Fruit fly (Drosophila melanogaster) whole organism, embryonic: ENCODE results near the gene CG6937.

Source experiments
- Ada2b ChIP-seq: fragments of 200-800 bp; sonication (Bioruptor generic); IDR thresholded peaks from 2 replicates; pipeline ENCODE4 v1.3.6; 2022; ENCODE audit warnings: missing biosample characterization, missing genetic modification characterization
- Adf1 ChIP-seq: fragments of 200-800 bp; sonication (Bioruptor generic); IDR thresholded peaks from 2 replicates; pipeline ENCODE4 v1.3.6; 2022; ENCODE audit warnings: missing biosample characterization, missing genetic modification characterization
- BtbVII ChIP-seq: fragments of 200-800 bp; sonication (Bioruptor generic); optimal IDR thresholded peaks from 3 replicates; lab custom pipeline; 2017; ENCODE audit warnings: missing biosample characterization, mild to moderate bottlenecking, missing genetic modification characterization
- CG10267 ChIP-seq: fragments of 200-800 bp; sonication (Bioruptor generic); optimal IDR thresholded peaks from 2 replicates; lab custom pipeline; 2018; ENCODE audit warnings: missing biosample characterization, mild to moderate bottlenecking, missing genetic modification characterization, moderate library complexity
- CG10543 ChIP-seq: fragments of 200-800 bp; sonication (Bioruptor generic); optimal IDR thresholded peaks from 3 replicates; lab custom pipeline; 2017; ENCODE audit warnings: missing biosample characterization, mild to moderate bottlenecking, missing genetic modification characterization, moderate library complexity
- CG11398 ChIP-seq: fragments of 200-800 bp; sonication (Bioruptor generic); optimal IDR thresholded peaks from 2 replicates; lab custom pipeline; 2016; ENCODE audit warnings: missing biosample characterization, missing genetic modification characterization
- CG12071 ChIP-seq: fragments of 200-800 bp; sonication (Bioruptor generic); optimal IDR thresholded peaks from 3 replicates; lab custom pipeline; 2018; ENCODE audit warnings: missing biosample characterization, mild to moderate bottlenecking, missing genetic modification characterization
- CG12769 ChIP-seq: fragments of 200-800 bp; sonication (Bioruptor generic); optimal IDR thresholded peaks from 2 replicates; lab custom pipeline; 2019; ENCODE audit warnings: missing biosample characterization, mild to moderate bottlenecking, missing genetic modification characterization, moderate library complexity
- CG14441 ChIP-seq: fragments of 200-800 bp; sonication (Bioruptor generic); IDR thresholded peaks from 2 replicates; pipeline ENCODE4 v1.3.6; 2022; ENCODE audit warnings: missing biosample characterization, missing genetic modification characterization
- CG15479 ChIP-seq: fragments of 200-800 bp; sonication (Bioruptor generic); optimal IDR thresholded peaks from 3 replicates; lab custom pipeline; 2019; ENCODE audit warnings: missing biosample characterization, mild to moderate bottlenecking, missing genetic modification characterization, moderate library complexity
- CG1602 ChIP-seq: fragments of 200-800 bp; sonication (Bioruptor generic); optimal IDR thresholded peaks from 3 replicates; lab custom pipeline; 2016; ENCODE audit warnings: missing biosample characterization, missing genetic modification characterization
- CG16813 ChIP-seq: fragments of 200-800 bp; sonication (Bioruptor generic); IDR thresholded peaks from 3 replicates; pipeline ENCODE4 v1.3.6; 2022; ENCODE audit warnings: missing biosample characterization, missing genetic modification characterization; ENCODE audit not compliant: partially characterized antibody
- CG17359 ChIP-seq: fragments of 200-800 bp; sonication (Bioruptor generic); optimal IDR thresholded peaks from 3 replicates; lab custom pipeline; 2018; ENCODE audit warnings: missing biosample characterization, mild to moderate bottlenecking, missing genetic modification characterization, moderate library complexity
- CG17912 ChIP-seq: fragments of 200-800 bp; sonication (Bioruptor generic); optimal IDR thresholded peaks from 2 replicates; lab custom pipeline; 2018; ENCODE audit warnings: missing biosample characterization, mild to moderate bottlenecking, missing genetic modification characterization
- CG2889 ChIP-seq: fragments of 200-800 bp; sonication (Bioruptor generic); IDR thresholded peaks from 3 replicates; pipeline ENCODE4 v1.3.6; 2022; ENCODE audit warnings: missing biosample characterization, missing genetic modification characterization
- CG31365 ChIP-seq: fragments of 200-800 bp; sonication (Bioruptor generic); optimal IDR thresholded peaks from 2 replicates; lab custom pipeline; 2018; ENCODE audit warnings: missing biosample characterization, mild to moderate bottlenecking, missing genetic modification characterization
- CG3281 ChIP-seq: fragments of 200-800 bp; sonication (Bioruptor generic); optimal IDR thresholded peaks from 3 replicates; lab custom pipeline; 2017; ENCODE audit warnings: missing biosample characterization, mild to moderate bottlenecking, missing genetic modification characterization
- CG34224 ChIP-seq: fragments of 200-800 bp; sonication (Bioruptor generic); IDR thresholded peaks from 3 replicates; pipeline ENCODE4 v1.3.6; 2022; ENCODE audit warnings: missing biosample characterization, missing genetic modification characterization; ENCODE audit not compliant: partially characterized antibody
- CG4617 ChIP-seq: fragments of 200-800 bp; sonication (Bioruptor generic); optimal IDR thresholded peaks from 3 replicates; lab custom pipeline; 2016; ENCODE audit warnings: missing biosample characterization, missing genetic modification characterization, borderline replicate concordance
- CG6813 ChIP-seq: fragments of 200-800 bp; sonication (Bioruptor generic); optimal IDR thresholded peaks from 2 replicates; lab custom pipeline; 2017; ENCODE audit warnings: missing biosample characterization, missing genetic modification characterization, mild to moderate bottlenecking, moderate library complexity, missing genetic modification reagents
- CG7839 ChIP-seq: fragments of 200-800 bp; sonication (Bioruptor generic); optimal IDR thresholded peaks from 3 replicates; lab custom pipeline; 2018; ENCODE audit warnings: missing biosample characterization, mild to moderate bottlenecking, missing genetic modification characterization, moderate library complexity
- CG8388 ChIP-seq: fragments of 200-800 bp; sonication (Bioruptor generic); optimal IDR thresholded peaks from 2 replicates; lab custom pipeline; 2019; ENCODE audit warnings: missing biosample characterization, mild to moderate bottlenecking, missing genetic modification characterization, moderate library complexity
- CG9609 ChIP-seq: fragments of 200-800 bp; sonication (Bioruptor generic); optimal IDR thresholded peaks from 3 replicates; lab custom pipeline; 2016; ENCODE audit warnings: missing biosample characterization, missing genetic modification characterization
- CG9727 ChIP-seq: fragments of 200-800 bp; sonication (Bioruptor generic); optimal IDR thresholded peaks from 3 replicates; lab custom pipeline; 2017; ENCODE audit warnings: missing biosample characterization, mild to moderate bottlenecking, missing genetic modification characterization
- CHES-1-like ChIP-seq: fragments of 200-800 bp; sonication (Bioruptor generic); optimal IDR thresholded peaks from 2 replicates; lab custom pipeline; 2016; ENCODE audit warnings: missing biosample characterization, missing genetic modification characterization
- CkIIα-i1 ChIP-seq: fragments of 200-800 bp; sonication (Bioruptor generic); IDR thresholded peaks from 2 replicates; pipeline ENCODE4 v1.3.6; 2022; ENCODE audit warnings: missing biosample characterization, missing genetic modification characterization
- Mad ChIP-seq: fragments of 200-800 bp; sonication (Bioruptor generic); optimal IDR thresholded peaks from 2 replicates; lab custom pipeline; 2016; ENCODE audit warnings: missing biosample characterization, missing genetic modification characterization
- Max ChIP-seq: fragments of 200-800 bp; sonication (Bioruptor generic); optimal IDR thresholded peaks from 2 replicates; lab custom pipeline; 2016; ENCODE audit warnings: missing biosample characterization, mild to moderate bottlenecking, missing genetic modification characterization
- Meics ChIP-seq: fragments of 200-800 bp; sonication (Bioruptor generic); optimal IDR thresholded peaks from 2 replicates; lab custom pipeline; 2017; ENCODE audit warnings: missing biosample characterization, mild to moderate bottlenecking, missing genetic modification characterization
- Mes4 ChIP-seq: fragments of 200-800 bp; sonication (Bioruptor generic); optimal IDR thresholded peaks from 2 replicates; lab custom pipeline; 2016; ENCODE audit warnings: missing biosample characterization, missing genetic modification characterization
- NC2β ChIP-seq: fragments of 200-800 bp; sonication (Bioruptor generic); optimal IDR thresholded peaks from 2 replicates; lab custom pipeline; 2016; ENCODE audit warnings: missing biosample characterization, missing genetic modification characterization
- Rx ChIP-seq: fragments of 200-800 bp; sonication (Bioruptor generic); IDR thresholded peaks from 2 replicates; pipeline ENCODE4 v1.3.6; 2022; ENCODE audit warnings: missing biosample characterization, missing genetic modification characterization
- Sox100B ChIP-seq: fragments of 200-800 bp; sonication (Bioruptor generic); optimal IDR thresholded peaks from 3 replicates; lab custom pipeline; 2018; ENCODE audit warnings: missing biosample characterization, mild to moderate bottlenecking, missing genetic modification characterization
- Sox102F ChIP-seq: fragments of 200-800 bp; sonication (Bioruptor generic); optimal IDR thresholded peaks from 2 replicates; lab custom pipeline; 2018; ENCODE audit warnings: missing biosample characterization, mild to moderate bottlenecking, missing genetic modification characterization, moderate library complexity
- Usf ChIP-seq: fragments of 200-800 bp; sonication (Bioruptor generic); optimal IDR thresholded peaks from 2 replicates; lab custom pipeline; 2017; ENCODE audit warnings: missing genotype, missing biosample characterization, missing genetic modification characterization
- ara ChIP-seq: fragments of 200-800 bp; sonication (Bioruptor generic); IDR thresholded peaks from 2 replicates; pipeline ENCODE4 v1.3.6; 2022; ENCODE audit warnings: missing biosample characterization, missing genetic modification characterization
- crp ChIP-seq, 2 experiments: fragments of 200-800 bp; sonication (Bioruptor generic); optimal IDR thresholded peaks; 2 replicates in 1 of 2; 3 replicates in 1 of 2; lab custom pipeline; 2017; ENCODE audit warnings: missing biosample characterization in 2 of 2, missing genetic modification characterization in 2 of 2, mild to moderate bottlenecking in 1 of 2, moderate library complexity in 1 of 2
- dan ChIP-seq: fragments of 200-800 bp; sonication (Bioruptor generic); IDR thresholded peaks from 2 replicates; pipeline ENCODE4 v1.3.6; 2022; ENCODE audit warnings: missing biosample characterization, missing genetic modification characterization
- fu2 ChIP-seq: fragments of 200-800 bp; sonication (Bioruptor generic); optimal IDR thresholded peaks from 2 replicates; lab custom pipeline; 2016; ENCODE audit warnings: missing biosample characterization, missing genetic modification characterization
- gro ChIP-seq: fragments of 200-800 bp; sonication (Bioruptor generic); optimal IDR thresholded peaks from 2 replicates; lab custom pipeline; 2016; ENCODE audit warnings: missing biosample characterization, missing genetic modification characterization
- kah ChIP-seq: fragments of 200-800 bp; sonication (Bioruptor generic); optimal IDR thresholded peaks from 2 replicates; lab custom pipeline; 2018; ENCODE audit warnings: missing biosample characterization, mild to moderate bottlenecking, missing genetic modification characterization
- kay ChIP-seq: fragments of 200-800 bp; sonication (Bioruptor generic); optimal IDR thresholded peaks from 2 replicates; lab custom pipeline; 2016; ENCODE audit warnings: missing biosample characterization, missing genetic modification characterization
- ken ChIP-seq: fragments of 200-800 bp; sonication (Bioruptor generic); IDR thresholded peaks from 3 replicates; pipeline ENCODE4 v1.3.6; 2022; ENCODE audit warnings: missing biosample characterization, missing genetic modification characterization
- nerfin-2 ChIP-seq: fragments of 200-800 bp; sonication (Bioruptor generic); IDR thresholded peaks from 2 replicates; pipeline ENCODE4 v1.3.6; 2022; ENCODE audit warnings: missing biosample characterization, missing genetic modification characterization; ENCODE audit not compliant: partially characterized antibody
- pb ChIP-seq: fragments of 200-800 bp; sonication (Bioruptor generic); optimal IDR thresholded peaks from 3 replicates; lab custom pipeline; 2016; ENCODE audit warnings: missing biosample characterization, missing genetic modification characterization
- pnt ChIP-seq: fragments of 200-800 bp; sonication (Bioruptor generic); optimal IDR thresholded peaks from 3 replicates; lab custom pipeline; 2016; ENCODE audit warnings: missing biosample characterization, missing genetic modification characterization
- ranshi ChIP-seq: fragments of 200-800 bp; sonication (Bioruptor generic); IDR thresholded peaks from 2 replicates; pipeline ENCODE4 v1.3.6; 2022; ENCODE audit warnings: missing biosample characterization, missing genetic modification characterization
- salm ChIP-seq: fragments of 200-800 bp; sonication (Bioruptor generic); optimal IDR thresholded peaks from 2 replicates; lab custom pipeline; 2018; ENCODE audit warnings: missing biosample characterization, mild to moderate bottlenecking, missing genetic modification characterization
- seq ChIP-seq: fragments of 200-800 bp; sonication (Bioruptor generic); IDR thresholded peaks from 2 replicates; pipeline ENCODE4 v1.3.6; 2022; ENCODE audit warnings: missing biosample characterization, missing genetic modification characterization
- usp ChIP-seq: fragments of >200 bp; optimal IDR thresholded peaks from 2 replicates; lab custom pipeline; 2017; ENCODE audit warnings: missing biosample characterization, missing genetic modification characterization
- yki ChIP-seq: fragments of >200 bp; optimal IDR thresholded peaks from 3 replicates; lab custom pipeline; 2018

The CG6937 gene

DNA sequence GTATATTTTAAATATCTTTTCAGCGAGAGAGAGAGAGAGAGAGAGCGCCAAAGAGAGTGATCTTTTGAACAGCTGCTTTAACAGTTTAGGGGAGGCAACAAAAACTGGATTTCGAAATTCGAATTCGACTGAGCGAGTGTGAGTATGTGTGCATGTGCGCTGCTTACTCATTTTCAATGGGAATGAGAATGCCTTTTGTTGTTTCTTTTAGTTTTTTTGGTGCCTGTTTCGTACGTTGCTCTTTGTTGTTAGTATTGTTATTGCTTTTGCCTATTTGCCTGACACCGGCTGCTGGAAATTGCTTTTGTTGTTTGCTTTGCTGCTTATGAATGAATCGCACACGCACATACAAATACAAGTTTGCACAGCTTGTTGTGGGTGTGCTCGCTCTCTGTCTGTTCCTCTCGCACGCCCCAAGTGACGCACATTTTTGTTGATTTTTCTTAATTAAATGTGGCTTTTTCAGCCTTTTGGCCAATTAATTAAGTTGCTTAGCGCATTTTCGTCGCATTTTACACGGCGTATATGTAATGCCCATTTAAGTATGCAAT, 42.3 kb downstream of the CG6937 start (continued):
- TF ChIP-seq Mes4 (GFP tag; lab: Kevin White, UChicago) (no peak), kah (GFP tag; lab: Kevin White, UChicago) (peak; percentile 83), dan (GFP tag; lab: Robert Waterston, UW) (no peak), CG3281 (GFP tag; lab: Kevin White, UChicago) (peak; percentile 48), CG4617 (GFP tag; lab: Kevin White, UChicago) (no peak), ranshi (no peak; the same call in 1 of the 2 replicates), gro (peak; percentile 72), NC2β (no peak), CG10267 (no peak), CG17912 (no peak), pb (GFP tag; lab: Kevin White, UChicago) (peak; percentile 13), nerfin-2 (GFP tag; lab: Robert Waterston, UW) (no peak), CG17359 (tag; lab: Kevin White, UChicago) (peak; percentile 37), crp (GFP tag; optimal IDR thresholded peaks at IDR 0.05; lab: Kevin White, UChicago) (peak in 1 of 2 experiments; percentile 61), CG7839 (tag; lab: Kevin White, UChicago) (peak; percentile 25), Sox100B (GFP tag; lab: Kevin White, UChicago) (peak; percentile 34), Max (GFP tag; lab: Kevin White, UChicago) (no peak), BtbVII (peak; percentile 47), CG8388 (GFP tag; lab: Kevin White, UChicago) (peak; percentile 7), Ada2b (GFP tag; lab: Robert Waterston, UW) (no peak), Adf1 (GFP tag; lab: Robert Waterston, UW) (peak; percentile 63), CG6813 (GFP tag; lab: Kevin White, UChicago) (peak; percentile 71), CG10543 (GFP tag; lab: Kevin White, UChicago) (peak; percentile 82), CG14441 (GFP tag; lab: Robert Waterston, UW) (no peak), salm (peak; percentile 4), Meics (GFP tag; lab: Kevin White, UChicago) (peak; percentile 73), CkIIα-i1 (no peak), Mad (GFP tag; lab: Kevin White, UChicago) (no peak), CG15479 (GFP tag; lab: Kevin White, UChicago) (no peak), Sox102F (GFP tag; lab: Kevin White, UChicago) (peak; percentile 32), pnt (no peak), CG12769 (peak; percentile 80), CG1602 (GFP tag; lab: Kevin White, UChicago) (no peak), ara (GFP tag; lab: Robert Waterston, UW) (no peak), CG11398 (GFP tag; lab: Kevin White, UChicago) (peak; percentile 61), CG34224 (peak; percentile 38; the same call in 1 of the 3 replicates), CG12071 (GFP tag; lab: Kevin White, UChicago) (peak; percentile 76), CG9727 (GFP tag; lab: Kevin White, UChicago) (peak; percentile 34), ken (GFP tag; lab: Robert Waterston, UW) (no peak), usp (GFP tag; lab: Kevin White, UChicago) (no peak), CG2889 (GFP tag; lab: Robert Waterston, UW) (no peak), CG31365 (tag; lab: Kevin White, UChicago) (peak; percentile 62), yki (peak; percentile 83), CG16813 (no peak), CG9609 (no peak), CHES-1-like (GFP tag; lab: Kevin White, UChicago) (peak; percentile 79), Rx (no peak), Usf (GFP tag; lab: Kevin White, UChicago) (no peak), kay (GFP tag; lab: Kevin White, UChicago) (peak; percentile 84), fu2 (GFP tag; lab: Kevin White, UChicago) (no peak), seq (GFP tag; lab: Robert Waterston, UW) (peak; percentile 69; the same call in 1 of the 2 replicates)
